Worm (Caenorhabditis elegans): ENCODE measurements around the gene tbc-7.

The tbc-7 gene

ce11 chrX:5154278-5154677 lies 20.2 kb downstream of the tbc-7 start, which contains the start of gene C31H2.3:
C31H2.3 (minus strand) TSS chrX:5154378.
- no peak for TF ChIP-seq ceh-18 (tag; optimal IDR thresholded peaks at IDR 0.05)
- TF ChIP-seq T23F11.4 (GFP tag; optimal IDR thresholded peaks at IDR 0.05) = no peak
- TF ChIP-seq unc-55 (GFP tag; optimal IDR thresholded peaks at IDR 0.05) = no peak
- TF ChIP-seq pax-1 (tag; optimal IDR thresholded peaks at IDR 0.05) = no peak
- no peak for TF ChIP-seq rnt-1 (tag; optimal IDR thresholded peaks at IDR 0.05)
- no peak for TF ChIP-seq ahr-1 (tag; optimal IDR thresholded peaks at IDR 0.05)
- no peak for TF ChIP-seq hlh-30 (tag; optimal IDR thresholded peaks at IDR 0.05; ENCODE audit: insufficient read depth)
- TF ChIP-seq che-1 (tag; optimal IDR thresholded peaks at IDR 0.05) = no peak
- TF ChIP-seq ref-2 (tag; optimal IDR thresholded peaks at IDR 0.05) = no peak
- no peak for TF ChIP-seq ceh-48 (tag; optimal IDR thresholded peaks at IDR 0.05)
- no peak for TF ChIP-seq dmd-4 (tag; optimal IDR thresholded peaks at IDR 0.05; ENCODE audit: borderline replicate concordance)
- no peak for TF ChIP-seq eyg-1 (tag; optimal IDR thresholded peaks at IDR 0.05)
- no peak for TF ChIP-seq hlh-13 (GFP tag; optimal IDR thresholded peaks at IDR 0.05)
- no peak for TF ChIP-seq K09A11.1 (tag; optimal IDR thresholded peaks at IDR 0.05; ENCODE audit: insufficient read depth)
- no peak for TF ChIP-seq Y22D7AL.16 (tag; optimal IDR thresholded peaks at IDR 0.05)
- no peak for TF ChIP-seq pqm-1 (tag; optimal IDR thresholded peaks at IDR 0.05)

- TF ChIP-seq elt-2 (tag; optimal IDR thresholded peaks at IDR 0.05) (peak; percentile 79), sox-2 (GFP tag; IDR thresholded peaks at IDR 0.05) (no peak), F13H6.1 (tag; optimal IDR thresholded peaks at IDR 0.05) (no peak)
These were observed 25.6 kb downstream of the tbc-7 start, which contains the start of gene C31H2.4 for ce11 chrX:5159645-5160044. C31H2.4 (minus strand) TSS chrX:5159663.

- TF ChIP-seq sdc-2 (tag; optimal IDR thresholded peaks at IDR 0.05) = no peak
- TF ChIP-seq eyg-1 (tag; optimal IDR thresholded peaks at IDR 0.05) = no peak
- TF ChIP-seq tbx-7 (tag; optimal IDR thresholded peaks at IDR 0.05) = no peak
- no peak for TF ChIP-seq unc-55 (GFP tag; optimal IDR thresholded peaks at IDR 0.05)
- TF ChIP-seq ceh-48 (tag; optimal IDR thresholded peaks at IDR 0.05) = no peak
- no peak for TF ChIP-seq ahr-1 (tag; optimal IDR thresholded peaks at IDR 0.05)
- no peak for TF ChIP-seq ceh-19 (GFP tag; optimal IDR thresholded peaks at IDR 0.05)
- TF ChIP-seq rnt-1 (tag; optimal IDR thresholded peaks at IDR 0.05) = no peak
- TF ChIP-seq odd-2 (tag; optimal IDR thresholded peaks at IDR 0.05) = no peak
- TF ChIP-seq Y22D7AL.16 (tag; optimal IDR thresholded peaks at IDR 0.05) = no peak
- TF ChIP-seq hlh-13 (GFP tag; optimal IDR thresholded peaks at IDR 0.05) = no peak
- TF ChIP-seq C08G9.2 (tag; optimal IDR thresholded peaks at IDR 0.05) = no peak
- no peak for TF ChIP-seq hlh-8 (tag; optimal IDR thresholded peaks at IDR 0.05)
- no peak for TF ChIP-seq mec-3 (tag; optimal IDR thresholded peaks at IDR 0.05; ENCODE audit: borderline replicate concordance)
- no peak for TF ChIP-seq ztf-16 (tag; optimal IDR thresholded peaks at IDR 0.05)
- no peak for TF ChIP-seq ets-4 (tag; optimal IDR thresholded peaks at IDR 0.05)
These were observed 28.7 kb downstream of the tbc-7 start, which contains the start of gene EGAP5.1 for ce11 chrX:5162755-5163154. EGAP5.1 (plus strand) TSS chrX:5163055.

- TF ChIP-seq dmd-4 (tag; optimal IDR thresholded peaks at IDR 0.05; ENCODE audit: borderline replicate concordance) = no peak
- no peak for TF ChIP-seq nhr-232 (tag; optimal IDR thresholded peaks at IDR 0.05)
- no peak for TF ChIP-seq ceh-22 (tag; optimal IDR thresholded peaks at IDR 0.05)
- no peak for TF ChIP-seq ahr-1 (tag; optimal IDR thresholded peaks at IDR 0.05)
- no peak for TF ChIP-seq pag-3 (tag; optimal IDR thresholded peaks at IDR 0.05; ENCODE audit: borderline replicate concordance)
- TF ChIP-seq fkh-6 (tag; optimal IDR thresholded peaks at IDR 0.05) = no peak
- no peak for TF ChIP-seq mec-3 (tag; optimal IDR thresholded peaks at IDR 0.05; ENCODE audit: borderline replicate concordance)
- TF ChIP-seq ceh-24 (tag; optimal IDR thresholded peaks at IDR 0.05) = no peak
- TF ChIP-seq pha-4 (tag; optimal IDR thresholded peaks at IDR 0.05) = no peak
- no peak for TF ChIP-seq sox-2 (GFP tag; IDR thresholded peaks at IDR 0.05)
- no peak for TF ChIP-seq ceh-19 (GFP tag; optimal IDR thresholded peaks at IDR 0.05)
- TF ChIP-seq ama-1 (optimal IDR thresholded peaks at IDR 0.05) = no peak
- no peak for TF ChIP-seq syd-9 (tag; optimal IDR thresholded peaks at IDR 0.05)
- TF ChIP-seq unc-42 (tag; optimal IDR thresholded peaks at IDR 0.05) = no peak
- TF ChIP-seq ttx-3 (tag; optimal IDR thresholded peaks at IDR 0.05) = no peak
- TF ChIP-seq eyg-1 (tag; optimal IDR thresholded peaks at IDR 0.05) = no peak
- TF ChIP-seq fkh-10 (GFP tag; optimal IDR thresholded peaks at IDR 0.05) = no peak
- no peak for TF ChIP-seq hlh-13 (GFP tag; optimal IDR thresholded peaks at IDR 0.05)
- TF ChIP-seq unc-86 (tag; optimal IDR thresholded peaks at IDR 0.05) = no peak
These were observed 30.0 kb downstream of the tbc-7 start for ce11 chrX:5164054-5164453.
